Worm (Caenorhabditis elegans) whole organism, young adult: ENCODE results near the gene F53B2.8.

Experiments
- C06A6.2 ChIP-seq: fragments of 200-800 bp; sonication (Bioruptor generic); conservative IDR thresholded peaks from 2 replicates; pipeline ENCODE4 v1.3.6; 2022; ENCODE audit warnings: missing genetic modification characterization, missing compliant biosample characterization
- Y53F4B.3 ChIP-seq: fragments of 200-800 bp; sonication (Bioruptor generic); IDR thresholded peaks from 2 replicates; pipeline ENCODE4 v1.3.6; 2022; ENCODE audit warnings: missing genetic modification reagents, missing genetic modification characterization, missing compliant biosample characterization
- attf-6 ChIP-seq: fragments of 200-800 bp; sonication (Bioruptor generic); IDR thresholded peaks from 2 replicates; pipeline ENCODE4 v1.3.6; 2022; ENCODE audit warnings: missing genetic modification reagents, missing genetic modification characterization, missing compliant biosample characterization
- egl-44 ChIP-seq: fragments of 200-800 bp; sonication (Bioruptor generic); IDR thresholded peaks from 2 replicates; pipeline ENCODE4 v1.3.6; 2022; ENCODE audit warnings: missing genetic modification reagents, missing genetic modification characterization, missing compliant biosample characterization
- hmg-1.2 ChIP-seq: fragments of 200-800 bp; sonication (Bioruptor generic); IDR thresholded peaks from 2 replicates; pipeline ENCODE4 v1.3.6; 2022; ENCODE audit warnings: missing genetic modification reagents, missing genetic modification characterization, missing compliant biosample characterization
- lsl-1 ChIP-seq: fragments of 200-800 bp; sonication (Bioruptor generic); optimal IDR thresholded peaks from 2 replicates; lab custom pipeline; 2018; ENCODE audit warnings: mild to moderate bottlenecking, missing genetic modification characterization, moderate library complexity, missing compliant biosample characterization
- nfya-2 ChIP-seq: fragments of 200-800 bp; sonication (Bioruptor generic); IDR thresholded peaks from 2 replicates; pipeline ENCODE4 v1.3.6; 2022; ENCODE audit warnings: missing genetic modification reagents, missing genetic modification characterization, missing compliant biosample characterization
- snpc-4 ChIP-seq, 5 experiments: fragments of 150-350 bp in 1 of 5; sonication (generic microtip) in 4 of 5; optimal IDR thresholded peaks; 2 replicates each; lab custom pipeline; 2014 to 2018; ENCODE audit warnings: missing genetic modification characterization in 5 of 5, missing biosample characterization in 3 of 5, antibody characterized with exemption in 2 of 5, mild to moderate bottlenecking in 2 of 5, missing compliant biosample characterization in 2 of 5, missing genotype in 2 of 5, moderate library complexity in 2 of 5, missing genetic modification reagents in 1 of 5
- ztf-3 ChIP-seq: fragments of 200-800 bp; sonication (Bioruptor generic); optimal IDR thresholded peaks from 2 replicates; lab custom pipeline; 2018; ENCODE audit warnings: mild to moderate bottlenecking, missing genetic modification characterization, missing compliant biosample characterization

DNA sequence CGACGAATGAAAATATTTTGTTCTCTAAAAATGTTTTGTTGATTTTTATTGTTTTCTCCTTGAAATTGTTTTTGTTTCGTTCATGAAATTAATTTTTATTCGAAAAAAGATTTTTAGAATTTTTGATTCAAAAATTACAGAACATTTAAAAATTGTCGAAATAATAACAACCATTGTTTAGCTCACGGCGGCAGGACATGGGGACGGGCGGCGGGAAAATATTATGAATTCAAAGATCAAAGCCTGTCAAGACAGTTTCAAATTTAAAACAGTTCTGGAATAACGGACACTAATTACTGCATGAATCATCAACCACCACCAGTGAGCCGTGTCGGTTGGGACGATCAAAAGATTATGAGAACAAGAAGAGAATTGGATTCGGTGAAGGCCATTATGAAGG lies 33.4 kb upstream of the F53B2.8 start, which contains the start of gene snb-7:
- TF ChIP-seq egl-44 (GFP tag; lab: Robert Waterston, UW) (no peak), C06A6.2 (GFP tag; lab: Robert Waterston, UW) (no peak), snpc-4 (GFP tag; optimal IDR thresholded peaks at IDR 0.05; lab: Kevin White, UChicago) (no peak), snpc-4 (tag; optimal IDR thresholded peaks at IDR 0.05; lab: Kevin White, UChicago) (no peak), nfya-2 (GFP tag; lab: Robert Waterston, UW) (no peak), attf-6 (GFP tag; lab: Robert Waterston, UW) (no peak), ztf-3 (GFP tag; lab: Kevin White, UChicago) (no peak), lsl-1 (GFP tag; lab: Kevin White, UChicago) (no peak), hmg-1.2 (GFP tag; lab: Robert Waterston, UW) (no peak), Y53F4B.3 (GFP tag; lab: Robert Waterston, UW) (no peak)
